2 fruit fly cellular contexts compared by ENCODE assay signal in genomic region chr3R:22631156-22631555, dm6.
A peak's percentile ranks its signal among the peaks of the same experiment; 100 is the strongest.
TF ChIP-seq lines count a peak whose summit lies in the region.

No protein-coding gene starts in this region.

- TF ChIP-seq CTCF in whole organism, embryonic (GFP tag; optimal IDR thresholded peaks at IDR 0.05; lab: Kevin White, UChicago): no peak

TF ChIP-seq in whole organism, embryonic, 481 proteins besides CTCF, POLR2A, EP300 and RAD21 (continues in another document):
- TF ChIP-seq corto (GFP tag; optimal IDR thresholded peaks at IDR 0.05; lab: Kevin White, UChicago): no peak
- TF ChIP-seq Bdp1 (GFP tag; optimal IDR thresholded peaks at IDR 0.05; lab: Kevin White, UChicago): no peak
- TF ChIP-seq NC2α (GFP tag; optimal IDR thresholded peaks at IDR 0.05; lab: Kevin White, UChicago): no peak
- peak; percentile 53 for TF ChIP-seq sug (tag; optimal IDR thresholded peaks at IDR 0.05; lab: Kevin White, UChicago)
- peak; percentile 5 for TF ChIP-seq CG5180 (GFP tag; optimal IDR thresholded peaks at IDR 0.05; lab: Kevin White, UChicago)
- TF ChIP-seq gsb-n (tag; optimal IDR thresholded peaks at IDR 0.05; lab: Kevin White, UChicago): no peak
- TF ChIP-seq Aef1 (GFP tag; IDR thresholded peaks at IDR 0.05; lab: Robert Waterston, UW): no peak
- TF ChIP-seq eve (GFP tag; optimal IDR thresholded peaks at IDR 0.05; lab: Kevin White, UChicago): peak in 1 of 2 experiments; percentile 50
- TF ChIP-seq CG31224 (GFP tag; IDR thresholded peaks at IDR 0.05; lab: Robert Waterston, UW): no peak
- no peak for TF ChIP-seq btn (GFP tag; optimal IDR thresholded peaks at IDR 0.05; lab: Kevin White, UChicago)
- TF ChIP-seq Scr (GFP tag; IDR thresholded peaks at IDR 0.05; lab: Robert Waterston, UW; ENCODE audit: partially characterized antibody): no peak
- no peak for TF ChIP-seq pb (GFP tag; optimal IDR thresholded peaks at IDR 0.05; lab: Kevin White, UChicago)
- TF ChIP-seq slbo (GFP tag; IDR thresholded peaks at IDR 0.05; lab: Robert Waterston, UW): 0 out of 2 replicates have a peak, but pooled peaks have one; percentile 2
- TF ChIP-seq NFAT (GFP tag; IDR thresholded peaks at IDR 0.05; lab: Robert Waterston, UW): no peak
- peak; percentile 47 for TF ChIP-seq PHDP (tag; optimal IDR thresholded peaks at IDR 0.05; lab: Kevin White, UChicago)
- TF ChIP-seq CG2120 (GFP tag; optimal IDR thresholded peaks at IDR 0.05; lab: Kevin White, UChicago): peak; percentile 11
- TF ChIP-seq Hmr (GFP tag; optimal IDR thresholded peaks at IDR 0.05; lab: Kevin White, UChicago): peak; percentile 48
- no peak for TF ChIP-seq crp (GFP tag; optimal IDR thresholded peaks at IDR 0.05; lab: Kevin White, UChicago)
- no peak for TF ChIP-seq CG34422 (GFP tag; IDR thresholded peaks at IDR 0.05; lab: Robert Waterston, UW)
- peak; percentile 39 for TF ChIP-seq Vsx1 (GFP tag; optimal IDR thresholded peaks at IDR 0.05; lab: Kevin White, UChicago)
- peak; percentile 19 for TF ChIP-seq CG15601 (tag; optimal IDR thresholded peaks at IDR 0.05; lab: Kevin White, UChicago)
- TF ChIP-seq Stat92E (GFP tag; optimal IDR thresholded peaks at IDR 0.05; lab: Kevin White, UChicago): no peak
- peak; percentile 37 for TF ChIP-seq CG7987 (GFP tag; optimal IDR thresholded peaks at IDR 0.05; lab: Kevin White, UChicago)
- TF ChIP-seq CG16813 (GFP tag; IDR thresholded peaks at IDR 0.05; lab: Robert Waterston, UW; ENCODE audit: partially characterized antibody): no peak
- TF ChIP-seq sc (optimal IDR thresholded peaks at IDR 0.05; lab: Kevin White, UChicago): no peak
- TF ChIP-seq sc (GFP tag; optimal IDR thresholded peaks at IDR 0.05; lab: Kevin White, UChicago): no peak
- TF ChIP-seq CrebB (tag; optimal IDR thresholded peaks at IDR 0.05; lab: Kevin White, UChicago): peak; percentile 24
- no peak for TF ChIP-seq TFAM (GFP tag; optimal IDR thresholded peaks at IDR 0.05; lab: Kevin White, UChicago)
- TF ChIP-seq phol (tag; optimal IDR thresholded peaks at IDR 0.05; lab: Kevin White, UChicago): no peak
- TF ChIP-seq Xrp1 (GFP tag; IDR thresholded peaks at IDR 0.05; lab: Robert Waterston, UW): no peak
- no peak for TF ChIP-seq CG9215 (GFP tag; IDR thresholded peaks at IDR 0.05; lab: Robert Waterston, UW)
- no peak for TF ChIP-seq dmrt99B (tag; optimal IDR thresholded peaks at IDR 0.05; lab: Kevin White, UChicago)
- no peak for TF ChIP-seq Hr51 (GFP tag; optimal IDR thresholded peaks at IDR 0.05; lab: Kevin White, UChicago)
- TF ChIP-seq Optix (GFP tag; IDR thresholded peaks at IDR 0.05; lab: Robert Waterston, UW): no peak
- TF ChIP-seq klu (GFP tag; IDR thresholded peaks at IDR 0.05; lab: Robert Waterston, UW): no peak
- no peak for TF ChIP-seq tna (GFP tag; IDR thresholded peaks at IDR 0.05; lab: Robert Waterston, UW; ENCODE audit: partially characterized antibody)
- peak; percentile 19 for TF ChIP-seq fd64A (GFP tag; optimal IDR thresholded peaks at IDR 0.05; lab: Kevin White, UChicago)
- TF ChIP-seq sens (GFP tag; lab: Kevin White, UChicago): peak; percentile 52
- no peak for TF ChIP-seq H15 (GFP tag; IDR thresholded peaks at IDR 0.05; lab: Robert Waterston, UW)
- no peak for TF ChIP-seq Poxn (GFP tag; IDR thresholded peaks at IDR 0.05; lab: Robert Waterston, UW)
- no peak for TF ChIP-seq CG7963 (GFP tag; IDR thresholded peaks at IDR 0.05; lab: Robert Waterston, UW; ENCODE audit: partially characterized antibody)
- TF ChIP-seq zfh1 (GFP tag; IDR thresholded peaks at IDR 0.05; lab: Robert Waterston, UW): no peak
- peak; percentile 64 for TF ChIP-seq CG12769 (tag; optimal IDR thresholded peaks at IDR 0.05; lab: Kevin White, UChicago)
- no peak for TF ChIP-seq CG12155 (GFP tag; optimal IDR thresholded peaks at IDR 0.05; lab: Kevin White, UChicago)
- TF ChIP-seq Asciz (GFP tag; optimal IDR thresholded peaks at IDR 0.05; lab: Kevin White, UChicago): peak; percentile 7
- TF ChIP-seq CG8924 (tag; optimal IDR thresholded peaks at IDR 0.05; lab: Kevin White, UChicago): peak; percentile 5
- TF ChIP-seq Spps (tag; optimal IDR thresholded peaks at IDR 0.05; lab: Kevin White, UChicago): no peak

TF ChIP-seq in whole organism, prepupa, 60 proteins besides CTCF, POLR2A, EP300 and RAD21:
- TF ChIP-seq svp (GFP tag; lab: Kevin White, UChicago) (peak; percentile 59), acj6 (GFP tag; optimal IDR thresholded peaks at IDR 0.05; lab: Kevin White, UChicago) (no peak), fkh (GFP tag; optimal IDR thresholded peaks at IDR 0.05; lab: Kevin White, UChicago) (peak; percentile 80), vri (GFP tag; optimal IDR thresholded peaks at IDR 0.05; lab: Kevin White, UChicago) (peak; percentile 14)

Comparison
In these comparisons a context has a peak if more than half of its experiments do, and no peak if none do; other contexts are left out.
1. Of the 7 proteins assayed by ChIP-seq in both whole organism, embryonic and whole organism, prepupa: peak only in whole organism, embryonic: Sox102F; only in whole organism, prepupa: none; in both: none; in neither: 6.